Fruit fly (Drosophila melanogaster) whole organism, embryonic: ENCODE data around the gene CG17191.

ENCODE experiments used
- Atf-2 ChIP-seq: fragments of 200-800 bp; sonication (Bioruptor generic); optimal IDR thresholded peaks from 2 replicates; lab custom pipeline; 2016; ENCODE audit warnings: missing biosample characterization, missing genetic modification characterization
- Atf6 ChIP-seq: fragments of 200-800 bp; sonication (Bioruptor generic); IDR thresholded peaks from 2 replicates; pipeline ENCODE4 v1.3.6; 2022; ENCODE audit warnings: missing biosample characterization, missing genetic modification characterization
- B-H1 ChIP-seq: fragments of 200-800 bp; sonication (Bioruptor generic); IDR thresholded peaks from 3 replicates; pipeline ENCODE4 v1.3.6; 2022; ENCODE audit warnings: missing biosample characterization, missing genetic modification characterization
- CG10543 ChIP-seq: fragments of 200-800 bp; sonication (Bioruptor generic); optimal IDR thresholded peaks from 3 replicates; lab custom pipeline; 2017; ENCODE audit warnings: missing biosample characterization, mild to moderate bottlenecking, missing genetic modification characterization, moderate library complexity
- CG13894 ChIP-seq: fragments of 200-800 bp; sonication (Bioruptor generic); optimal IDR thresholded peaks from 3 replicates; lab custom pipeline; 2018; ENCODE audit warnings: missing biosample characterization, mild to moderate bottlenecking, missing genetic modification characterization, moderate library complexity
- CG15479 ChIP-seq: fragments of 200-800 bp; sonication (Bioruptor generic); optimal IDR thresholded peaks from 3 replicates; lab custom pipeline; 2019; ENCODE audit warnings: missing biosample characterization, mild to moderate bottlenecking, missing genetic modification characterization, moderate library complexity
- CG17361 ChIP-seq: fragments of 200-800 bp; sonication (Bioruptor generic); IDR thresholded peaks from 3 replicates; pipeline ENCODE4 v1.3.6; 2022; ENCODE audit warnings: missing biosample characterization, missing genetic modification characterization
- CG17568 ChIP-seq: fragments of 200-800 bp; sonication (Bioruptor generic); optimal IDR thresholded peaks from 2 replicates; lab custom pipeline; 2018; ENCODE audit warnings: missing biosample characterization, mild to moderate bottlenecking, missing genetic modification characterization, moderate library complexity
- CG32532 ChIP-seq: fragments of 200-800 bp; sonication (Bioruptor generic); IDR thresholded peaks from 2 replicates; pipeline ENCODE4 v1.3.6; 2022; ENCODE audit warnings: missing biosample characterization, missing genetic modification characterization
- CG32767 ChIP-seq: fragments of 200-800 bp; sonication (Bioruptor generic); IDR thresholded peaks from 2 replicates; pipeline ENCODE4 v1.3.6; 2022; ENCODE audit warnings: missing biosample characterization, missing genetic modification characterization
- CG33557 ChIP-seq: fragments of 200-800 bp; sonication (Bioruptor generic); optimal IDR thresholded peaks from 2 replicates; lab custom pipeline; 2019; ENCODE audit warnings: missing biosample characterization, mild to moderate bottlenecking, missing genetic modification characterization, moderate library complexity
- CG3995 ChIP-seq: fragments of 200-800 bp; sonication (Bioruptor generic); optimal IDR thresholded peaks from 3 replicates; lab custom pipeline; 2016; ENCODE audit warnings: missing biosample characterization, missing genetic modification characterization
- CHES-1-like ChIP-seq: fragments of 200-800 bp; sonication (Bioruptor generic); optimal IDR thresholded peaks from 2 replicates; lab custom pipeline; 2016; ENCODE audit warnings: missing biosample characterization, missing genetic modification characterization
- CrebB ChIP-seq: fragments of 200-800 bp; sonication (Bioruptor generic); optimal IDR thresholded peaks from 3 replicates; lab custom pipeline; 2018; ENCODE audit warnings: missing biosample characterization, mild to moderate bottlenecking, missing genetic modification characterization
- Dbx ChIP-seq: fragments of 200-800 bp; sonication (Bioruptor generic); IDR thresholded peaks from 3 replicates; pipeline ENCODE4 v1.3.6; 2022; ENCODE audit warnings: missing biosample characterization, missing genetic modification characterization
- Deaf1 ChIP-seq: fragments of 200-800 bp; optimal IDR thresholded peaks from 3 replicates; lab custom pipeline; 2019; ENCODE audit warnings: missing biosample characterization, mild to moderate bottlenecking, missing genetic modification characterization, moderate library complexity
- Dll ChIP-seq: fragments of 200-800 bp; sonication (Bioruptor generic); IDR thresholded peaks from 4 replicates; pipeline ENCODE4 v1.3.6; 2022; ENCODE audit warnings: missing biosample characterization, missing genetic modification characterization; ENCODE audit not compliant: partially characterized antibody
- Doc2 ChIP-seq: fragments of 200-800 bp; sonication (Bioruptor generic); IDR thresholded peaks from 2 replicates; pipeline ENCODE4 v1.3.6; 2022; ENCODE audit warnings: missing biosample characterization, missing genetic modification characterization
- Dref ChIP-seq: fragments of 200-800 bp; sonication (Bioruptor generic); IDR thresholded peaks from 2 replicates; pipeline ENCODE4 v1.3.6; 2022; ENCODE audit warnings: missing biosample characterization, missing genetic modification characterization
- E2f2 ChIP-seq: fragments of 200-800 bp; sonication (Bioruptor generic); IDR thresholded peaks from 2 replicates; pipeline ENCODE4 v1.3.6; 2022; ENCODE audit warnings: missing biosample characterization, missing genetic modification characterization
- GATAe ChIP-seq: fragments of 200-800 bp; sonication (Bioruptor generic); conservative IDR thresholded peaks from 2 replicates; pipeline ENCODE4 v1.3.6; 2022; ENCODE audit warnings: missing biosample characterization, missing genetic modification characterization
- Gug ChIP-seq: fragments of 200-800 bp; sonication (Bioruptor generic); IDR thresholded peaks from 4 replicates; pipeline ENCODE4 v1.3.6; 2022; ENCODE audit warnings: missing biosample characterization, missing genetic modification characterization
- HLH54F ChIP-seq: fragments of 200-800 bp; sonication (Bioruptor generic); optimal IDR thresholded peaks from 3 replicates; lab custom pipeline; 2016; ENCODE audit warnings: missing biosample characterization, missing genetic modification characterization
- Hr39 ChIP-seq: fragments of >200 bp; optimal IDR thresholded peaks from 2 replicates; lab custom pipeline; 2017
- Mrtf ChIP-seq: fragments of 200-800 bp; sonication (Bioruptor generic); IDR thresholded peaks from 3 replicates; pipeline ENCODE4 v1.3.6; 2022; ENCODE audit warnings: missing biosample characterization, missing genetic modification characterization
- NC2α ChIP-seq: fragments of 200-800 bp; sonication (Bioruptor generic); optimal IDR thresholded peaks from 2 replicates; lab custom pipeline; 2016; ENCODE audit warnings: missing biosample characterization, missing genetic modification characterization
- NFAT ChIP-seq: fragments of 200-800 bp; sonication (Bioruptor generic); IDR thresholded peaks from 2 replicates; pipeline ENCODE4 v1.3.6; 2022; ENCODE audit warnings: missing biosample characterization, missing genetic modification characterization
- Rx ChIP-seq: fragments of 200-800 bp; sonication (Bioruptor generic); IDR thresholded peaks from 2 replicates; pipeline ENCODE4 v1.3.6; 2022; ENCODE audit warnings: missing biosample characterization, missing genetic modification characterization
- Tbp ChIP-seq: fragments of >200 bp; optimal IDR thresholded peaks from 2 replicates; lab custom pipeline; 2018; ENCODE audit warnings: missing biosample characterization, missing genetic modification characterization
- ac ChIP-seq: fragments of 200-800 bp; sonication (Bioruptor generic); optimal IDR thresholded peaks from 3 replicates; lab custom pipeline; 2017; ENCODE audit warnings: missing biosample characterization, mild to moderate bottlenecking, missing genetic modification characterization
- az2 ChIP-seq: fragments of 200-800 bp; sonication (Bioruptor generic); optimal IDR thresholded peaks from 3 replicates; lab custom pipeline; 2016; ENCODE audit warnings: missing biosample characterization, missing genetic modification characterization
- bbx ChIP-seq: fragments of 200-800 bp; sonication (Bioruptor generic); IDR thresholded peaks from 2 replicates; pipeline ENCODE4 v1.3.6; 2022; ENCODE audit warnings: missing biosample characterization, missing genetic modification characterization; ENCODE audit not compliant: partially characterized antibody
- chinmo ChIP-seq: fragments of 200-800 bp; sonication (Bioruptor generic); IDR thresholded peaks from 4 replicates; pipeline ENCODE4 v1.3.6; 2022; ENCODE audit warnings: missing biosample characterization, missing genetic modification characterization; ENCODE audit not compliant: partially characterized antibody
- dmrt11E ChIP-seq: fragments of 200-800 bp; sonication (Bioruptor generic); optimal IDR thresholded peaks from 3 replicates; lab custom pipeline; 2018; ENCODE audit warnings: missing biosample characterization, mild to moderate bottlenecking, missing genetic modification characterization, moderate library complexity
- dmrt99B ChIP-seq: fragments of 200-800 bp; sonication (Bioruptor generic); optimal IDR thresholded peaks from 2 replicates; lab custom pipeline; 2018; ENCODE audit warnings: missing biosample characterization, mild to moderate bottlenecking, missing genetic modification characterization, moderate library complexity
- ftz-f1 ChIP-seq: fragments of 200-800 bp; sonication (Bioruptor generic); optimal IDR thresholded peaks from 2 replicates; lab custom pipeline; 2016; ENCODE audit warnings: missing biosample characterization, missing genetic modification characterization
- gem ChIP-seq: fragments of 200-800 bp; sonication (Bioruptor generic); optimal IDR thresholded peaks from 2 replicates; lab custom pipeline; 2019; ENCODE audit warnings: missing biosample characterization, mild to moderate bottlenecking, missing genetic modification characterization, moderate library complexity
- inv ChIP-seq: fragments of 200-800 bp; sonication (Bioruptor generic); IDR thresholded peaks from 2 replicates; pipeline ENCODE4 v1.3.6; 2022; ENCODE audit warnings: missing biosample characterization, missing genetic modification characterization; ENCODE audit not compliant: partially characterized antibody
- lab ChIP-seq: fragments of 200-800 bp; sonication (Bioruptor generic); optimal IDR thresholded peaks from 3 replicates; lab custom pipeline; 2017; ENCODE audit warnings: missing biosample characterization, missing genetic modification characterization, mild to moderate bottlenecking, moderate library complexity, missing genetic modification reagents
- nau ChIP-seq: fragments of 200-800 bp; sonication (Bioruptor generic); optimal IDR thresholded peaks from 3 replicates; lab custom pipeline; 2017; ENCODE audit warnings: missing biosample characterization, mild to moderate bottlenecking, missing genetic modification characterization, missing genetic modification reagents
- nerfin-2 ChIP-seq: fragments of 200-800 bp; sonication (Bioruptor generic); IDR thresholded peaks from 2 replicates; pipeline ENCODE4 v1.3.6; 2022; ENCODE audit warnings: missing biosample characterization, missing genetic modification characterization; ENCODE audit not compliant: partially characterized antibody
- pnt ChIP-seq: fragments of 200-800 bp; sonication (Bioruptor generic); optimal IDR thresholded peaks from 3 replicates; lab custom pipeline; 2016; ENCODE audit warnings: missing biosample characterization, missing genetic modification characterization
- psq ChIP-seq: fragments of 200-800 bp; sonication (Bioruptor generic); optimal IDR thresholded peaks from 2 replicates; lab custom pipeline; 2017; ENCODE audit warnings: missing biosample characterization, missing genetic modification characterization
- scrt ChIP-seq: fragments of 200-800 bp; sonication (Bioruptor generic); optimal IDR thresholded peaks from 2 replicates; lab custom pipeline; 2018; ENCODE audit warnings: missing biosample characterization, mild to moderate bottlenecking, missing genetic modification characterization, moderate library complexity
- stc ChIP-seq: fragments of 200-800 bp; sonication (Bioruptor generic); IDR thresholded peaks from 2 replicates; pipeline ENCODE4 v1.3.6; 2022; ENCODE audit warnings: missing biosample characterization, missing genetic modification characterization
- toy ChIP-seq: fragments of 200-800 bp; sonication (Bioruptor generic); IDR thresholded peaks from 2 replicates; pipeline ENCODE4 v1.3.6; 2022; ENCODE audit warnings: missing biosample characterization, missing genetic modification characterization
- trem ChIP-seq: fragments of 200-800 bp; optimal IDR thresholded peaks from 3 replicates; lab custom pipeline; 2019; ENCODE audit warnings: missing biosample characterization, mild to moderate bottlenecking, missing genetic modification characterization, moderate library complexity
- twi ChIP-seq: fragments of 200-800 bp; optimal IDR thresholded peaks from 2 replicates; lab custom pipeline; 2019; ENCODE audit warnings: missing biosample characterization, mild to moderate bottlenecking, missing genetic modification characterization, moderate library complexity
- tx ChIP-seq: fragments of 200-800 bp; sonication (Bioruptor generic); optimal IDR thresholded peaks from 2 replicates; lab custom pipeline; 2016; ENCODE audit warnings: missing biosample characterization, missing genetic modification characterization
- usp ChIP-seq: fragments of >200 bp; optimal IDR thresholded peaks from 2 replicates; lab custom pipeline; 2017; ENCODE audit warnings: missing biosample characterization, missing genetic modification characterization
- wdn ChIP-seq: fragments of 200-800 bp; sonication (Bioruptor generic); IDR thresholded peaks from 2 replicates; pipeline ENCODE4 v1.3.6; 2022; ENCODE audit warnings: missing biosample characterization, missing genetic modification characterization

Gene CG17191

dm6 chr3R:26988412-26988981 lies 31.1 kb downstream of the CG17191 start, which contains the start of gene CG31075 (continued):
- TF ChIP-seq CrebB (tag; lab: Kevin White, UChicago) (no peak), twi (tag; lab: Kevin White, UChicago) (no peak), Dref (GFP tag; lab: Robert Waterston, UW) (no peak), dmrt99B (peak; percentile 53), scrt (peak; percentile 60), Gug (GFP tag; lab: Robert Waterston, UW) (peak; percentile 28; the same call in 2 of the 4 replicates), CG32532 (GFP tag; lab: Robert Waterston, UW) (peak; percentile 83), Atf6 (peak; percentile 77), tx (no peak), CG15479 (GFP tag; lab: Kevin White, UChicago) (no peak), CG32767 (GFP tag; lab: Robert Waterston, UW) (peak; percentile 49; the same call in 1 of the 2 replicates), pnt (no peak), inv (GFP tag; lab: Robert Waterston, UW) (no peak), CG17568 (no peak), bbx (no peak), wdn (peak; percentile 54), stc (GFP tag; lab: Robert Waterston, UW) (no peak; the same call in 1 of the 2 replicates), Tbp (GFP tag; lab: Kevin White, UChicago) (no peak), chinmo (GFP tag; lab: Robert Waterston, UW) (0 out of 4 replicates have a peak, but pooled peaks have one; percentile 35), toy (no peak), CG33557 (no peak), dmrt11E (no peak), CG3995 (GFP tag; lab: Kevin White, UChicago) (no peak), usp (GFP tag; lab: Kevin White, UChicago) (no peak), nau (peak; percentile 7), Deaf1 (tag; lab: Kevin White, UChicago) (peak; percentile 29), nerfin-2 (GFP tag; lab: Robert Waterston, UW) (no peak), Rx (GFP tag; lab: Robert Waterston, UW) (no peak), Mrtf (peak; percentile 65; the same call in 1 of the 3 replicates), ftz-f1 (GFP tag; lab: Kevin White, UChicago) (no peak), trem (tag; lab: Kevin White, UChicago) (no peak), Doc2 (no peak), CG17361 (GFP tag; lab: Robert Waterston, UW) (no peak), ac (GFP tag; lab: Kevin White, UChicago) (no peak), lab (GFP tag; lab: Kevin White, UChicago) (peak; percentile 80), Atf-2 (GFP tag; lab: Kevin White, UChicago) (no peak), B-H1 (GFP tag; lab: Robert Waterston, UW) (peak; percentile 28; the same call in 1 of the 3 replicates), CG10543 (GFP tag; lab: Kevin White, UChicago) (no peak), gem (tag; lab: Kevin White, UChicago) (peak; percentile 77), E2f2 (peak; percentile 43; the same call in 1 of the 2 replicates), Dbx (GFP tag; lab: Robert Waterston, UW) (peak; percentile 91), CG13894 (tag; lab: Kevin White, UChicago) (peak; percentile 49), Hr39 (no peak), psq (GFP tag; lab: Kevin White, UChicago) (no peak), Dll (no peak), NC2α (GFP tag; lab: Kevin White, UChicago) (no peak), NFAT (GFP tag; lab: Robert Waterston, UW) (peak; percentile 39; the same call in 1 of the 2 replicates), CHES-1-like (GFP tag; lab: Kevin White, UChicago) (no peak), az2 (GFP tag; lab: Kevin White, UChicago) (no peak), GATAe (peak; percentile 17; the same call in 1 of the 2 replicates), HLH54F (GFP tag; lab: Kevin White, UChicago) (peak; percentile 7)
